Worm (Caenorhabditis elegans) whole organism, young adult: Measurements from ENCODE around the gene try-5.

ENCODE experiments used
- B0336.3 ChIP-seq: fragments of 200-800 bp; sonication (Bioruptor generic); IDR thresholded peaks from 2 replicates; pipeline ENCODE4 v1.3.6; 2022; ENCODE audit warnings: missing genetic modification characterization, missing compliant biosample characterization
- D2030.7 ChIP-seq: fragments of 200-800 bp; sonication (Bioruptor generic); IDR thresholded peaks from 2 replicates; pipeline ENCODE4 v1.3.6; 2022; ENCODE audit warnings: missing genetic modification reagents, missing genetic modification characterization, missing compliant biosample characterization
- F23B12.7 ChIP-seq: sonication (generic microtip); optimal IDR thresholded peaks from 2 replicates; lab custom pipeline; 2017; ENCODE audit warnings: missing genetic modification characterization, mild to moderate bottlenecking, missing compliant biosample characterization, antibody characterized with exemption, moderate library complexity; ENCODE audit not compliant: insufficient read depth
- F33H1.4 ChIP-seq: fragments of 200-800 bp; sonication (Bioruptor generic); IDR thresholded peaks from 2 replicates; pipeline ENCODE4 v1.3.6; 2022; ENCODE audit warnings: missing genetic modification reagents, missing genetic modification characterization, missing compliant biosample characterization
- F39B2.1 ChIP-seq: fragments of 200-800 bp; sonication (Bioruptor generic); IDR thresholded peaks from 2 replicates; pipeline ENCODE4 v1.3.6; 2022; ENCODE audit warnings: missing genetic modification reagents, missing genetic modification characterization, missing compliant biosample characterization
- F52B5.7 ChIP-seq: sonication (generic microtip); optimal IDR thresholded peaks from 2 replicates; lab custom pipeline; 2016; ENCODE audit warnings: mild to moderate bottlenecking, missing genetic modification characterization, missing compliant biosample characterization
- F55B11.4 ChIP-seq: sonication (generic microtip); optimal IDR thresholded peaks from 2 replicates; lab custom pipeline; 2016; ENCODE audit warnings: missing compliant biosample characterization, missing genetic modification characterization, borderline replicate concordance; ENCODE audit not compliant: insufficient read depth
- F57C9.4 ChIP-seq: sonication (generic microtip); optimal IDR thresholded peaks from 2 replicates; lab custom pipeline; 2017; ENCODE audit warnings: mild to moderate bottlenecking, missing genetic modification characterization, missing compliant biosample characterization
- K12H6.12 ChIP-seq: fragments of 200-800 bp; sonication (Bioruptor generic); optimal IDR thresholded peaks from 2 replicates; lab custom pipeline; 2018; ENCODE audit warnings: mild to moderate bottlenecking, missing genetic modification characterization, missing compliant biosample characterization
- T07F8.4 ChIP-seq: sonication (generic microtip); optimal IDR thresholded peaks from 2 replicates; lab custom pipeline; 2016; ENCODE audit warnings: mild to moderate bottlenecking, missing genetic modification characterization, moderate library complexity, missing compliant biosample characterization
- T26A5.8 ChIP-seq: sonication (generic microtip); optimal IDR thresholded peaks from 2 replicates; lab custom pipeline; 2016; ENCODE audit warnings: missing genetic modification characterization, missing compliant biosample characterization
- Y53G8AR.9 ChIP-seq: fragments of 200-800 bp; sonication (Bioruptor generic); conservative IDR thresholded peaks from 2 replicates; pipeline ENCODE4 v1.3.6; 2022; ENCODE audit warnings: missing genetic modification reagents, missing genetic modification characterization, missing compliant biosample characterization
- Y56A3A.18 ChIP-seq: fragments of 200-800 bp; sonication (Bioruptor generic); IDR thresholded peaks from 2 replicates; pipeline ENCODE4 v1.3.6; 2022; ENCODE audit warnings: missing genetic modification reagents, missing genetic modification characterization, missing compliant biosample characterization
- Y95B8A.8 ChIP-seq: fragments of 200-800 bp; sonication (Bioruptor generic); IDR thresholded peaks from 2 replicates; pipeline ENCODE4 v1.3.6; 2022; ENCODE audit warnings: missing genetic modification reagents, missing genetic modification characterization, missing compliant biosample characterization
- ZK185.1 ChIP-seq: sonication (generic microtip); optimal IDR thresholded peaks from 2 replicates; lab custom pipeline; 2016; ENCODE audit warnings: mild to moderate bottlenecking, missing genetic modification characterization, missing compliant biosample characterization; ENCODE audit not compliant: poor library complexity, severe bottlenecking
- akir-1 ChIP-seq: fragments of 200-800 bp; sonication (Bioruptor generic); optimal IDR thresholded peaks from 2 replicates; lab custom pipeline; 2018; ENCODE audit warnings: mild to moderate bottlenecking, missing genetic modification characterization, moderate library complexity, missing compliant biosample characterization
- athp-1 ChIP-seq: sonication (generic microtip); optimal IDR thresholded peaks from 2 replicates; lab custom pipeline; 2017; ENCODE audit warnings: mild to moderate bottlenecking, missing genetic modification characterization, missing compliant biosample characterization
- ceh-100 ChIP-seq: fragments of 200-800 bp; sonication (Bioruptor generic); IDR thresholded peaks from 2 replicates; pipeline ENCODE4 v1.3.6; 2022; ENCODE audit warnings: missing genetic modification reagents, missing genetic modification characterization, missing compliant biosample characterization
- ceh-58 ChIP-seq: fragments of 200-800 bp; sonication (Bioruptor generic); IDR thresholded peaks from 2 replicates; pipeline ENCODE4 v1.3.6; 2022; ENCODE audit warnings: missing genetic modification characterization, missing compliant biosample characterization
- dpl-1 ChIP-seq: fragments of 150-350 bp; optimal IDR thresholded peaks from 2 replicates; lab custom pipeline; 2014; ENCODE audit warnings: missing biosample characterization, missing genetic modification reagents, missing genetic modification characterization
- ekl-4 ChIP-seq: fragments of 200-800 bp; sonication (Bioruptor generic); IDR thresholded peaks from 2 replicates; pipeline ENCODE4 v1.3.6; 2022; ENCODE audit warnings: missing genetic modification reagents, missing genetic modification characterization, missing compliant biosample characterization
- fkh-3 ChIP-seq: sonication (generic microtip); optimal IDR thresholded peaks from 2 replicates; lab custom pipeline; 2016; ENCODE audit warnings: mild to moderate bottlenecking, missing genetic modification characterization, missing compliant biosample characterization
- gei-17 ChIP-seq: fragments of 200-800 bp; sonication (Bioruptor generic); optimal IDR thresholded peaks from 2 replicates; lab custom pipeline; 2018; ENCODE audit warnings: mild to moderate bottlenecking, missing genetic modification characterization, missing compliant biosample characterization
- hmg-1.2 ChIP-seq: fragments of 200-800 bp; sonication (Bioruptor generic); IDR thresholded peaks from 2 replicates; pipeline ENCODE4 v1.3.6; 2022; ENCODE audit warnings: missing genetic modification reagents, missing genetic modification characterization, missing compliant biosample characterization
- hmg-20 ChIP-seq: fragments of 200-800 bp; sonication (Bioruptor generic); IDR thresholded peaks from 2 replicates; pipeline ENCODE4 v1.3.6; 2022; ENCODE audit warnings: missing genetic modification reagents, missing genetic modification characterization, missing compliant biosample characterization
- hsf-1 ChIP-seq: fragments of 200-800 bp; sonication (Bioruptor generic); IDR thresholded peaks from 2 replicates; pipeline ENCODE4 v1.3.6; 2022; ENCODE audit warnings: missing genetic modification reagents, missing genetic modification characterization, missing compliant biosample characterization
- lag-1 ChIP-seq: fragments of 200-800 bp; sonication (Bioruptor generic); IDR thresholded peaks from 2 replicates; pipeline ENCODE4 v1.3.6; 2022; ENCODE audit warnings: missing genetic modification reagents, missing genetic modification characterization, missing compliant biosample characterization
- lin-26 ChIP-seq: fragments of 200-800 bp; sonication (Bioruptor generic); IDR thresholded peaks from 2 replicates; pipeline ENCODE4 v1.3.6; 2022; ENCODE audit warnings: missing genetic modification reagents, missing genetic modification characterization, missing compliant biosample characterization
- lin-40 ChIP-seq: sonication (generic microtip); optimal IDR thresholded peaks from 2 replicates; lab custom pipeline; 2016; ENCODE audit warnings: missing genetic modification characterization, mild to moderate bottlenecking, missing compliant biosample characterization, missing genotype, missing genetic modification reagents
- lsl-1 ChIP-seq: fragments of 200-800 bp; sonication (Bioruptor generic); optimal IDR thresholded peaks from 2 replicates; lab custom pipeline; 2018; ENCODE audit warnings: mild to moderate bottlenecking, missing genetic modification characterization, moderate library complexity, missing compliant biosample characterization
- madf-3 ChIP-seq: fragments of 200-800 bp; sonication (Bioruptor generic); IDR thresholded peaks from 2 replicates; pipeline ENCODE4 v1.3.6; 2022; ENCODE audit warnings: missing genetic modification reagents, missing genetic modification characterization, missing compliant biosample characterization
- madf-6 ChIP-seq: fragments of 200-800 bp; sonication (Bioruptor generic); IDR thresholded peaks from 2 replicates; pipeline ENCODE4 v1.3.6; 2022; ENCODE audit warnings: missing genetic modification reagents, missing genetic modification characterization, missing compliant biosample characterization
- madf-8 ChIP-seq: fragments of 200-800 bp; sonication (Bioruptor generic); conservative IDR thresholded peaks from 2 replicates; pipeline ENCODE4 v1.3.6; 2022; ENCODE audit warnings: missing genetic modification reagents, missing genetic modification characterization, missing compliant biosample characterization
- mxl-1 ChIP-seq: sonication (generic microtip); optimal IDR thresholded peaks from 2 replicates; lab custom pipeline; 2016; ENCODE audit warnings: missing genetic modification characterization, missing compliant biosample characterization
- nfya-1 ChIP-seq: sonication (generic microtip); optimal IDR thresholded peaks from 2 replicates; lab custom pipeline; 2017; ENCODE audit warnings: antibody characterized with exemption, missing compliant biosample characterization, missing genetic modification characterization, borderline replicate concordance; ENCODE audit not compliant: insufficient read depth
- nfya-2 ChIP-seq: fragments of 200-800 bp; sonication (Bioruptor generic); IDR thresholded peaks from 2 replicates; pipeline ENCODE4 v1.3.6; 2022; ENCODE audit warnings: missing genetic modification reagents, missing genetic modification characterization, missing compliant biosample characterization
- pha-4 ChIP-seq: fragments of 150-350 bp; sonication (generic microtip); optimal IDR thresholded peaks from 2 replicates; lab custom pipeline; 2014; ENCODE audit warnings: missing biosample characterization, missing genetic modification reagents, missing genetic modification characterization
- repo-1 ChIP-seq: sonication (generic microtip); optimal IDR thresholded peaks from 2 replicates; lab custom pipeline; 2017; ENCODE audit warnings: mild to moderate bottlenecking, missing genetic modification characterization, missing compliant biosample characterization
- rpc-1 ChIP-seq, 2 experiments: fragments of 150-350 bp in 1 of 2; sonication (generic microtip) in 1 of 2; optimal IDR thresholded peaks; 2 replicates each; lab custom pipeline; 2014 to 2018; ENCODE audit warnings: missing biosample characterization in 1 of 2, missing genetic modification characterization in 1 of 2, missing genetic modification reagents in 1 of 2, missing genotype in 1 of 2
- snpc-1.1 ChIP-seq: sonication (generic microtip); optimal IDR thresholded peaks from 2 replicates; lab custom pipeline; 2017; ENCODE audit warnings: missing genetic modification characterization, mild to moderate bottlenecking, missing compliant biosample characterization, antibody characterized with exemption, moderate library complexity, missing genotype, missing genetic modification reagents; ENCODE audit not compliant: insufficient read depth
- snpc-3.4 ChIP-seq: sonication (generic microtip); optimal IDR thresholded peaks from 2 replicates; lab custom pipeline; 2017; ENCODE audit warnings: missing genetic modification characterization, mild to moderate bottlenecking, missing compliant biosample characterization, antibody characterized with exemption, moderate library complexity, missing genotype, missing genetic modification reagents
- tbx-9 ChIP-seq: sonication (generic microtip); optimal IDR thresholded peaks from 2 replicates; lab custom pipeline; 2016; ENCODE audit warnings: borderline replicate concordance, missing genetic modification characterization, inconsistent platforms, missing compliant biosample characterization
- unc-130 ChIP-seq: sonication (generic microtip); optimal IDR thresholded peaks from 2 replicates; lab custom pipeline; 2016; ENCODE audit warnings: missing genetic modification reagents, missing genetic modification characterization, missing compliant biosample characterization
- zfh-2 ChIP-seq: fragments of 200-800 bp; sonication (Bioruptor generic); conservative IDR thresholded peaks from 2 replicates; pipeline ENCODE4 v1.3.6; 2022; ENCODE audit warnings: missing genetic modification reagents, missing genetic modification characterization, missing compliant biosample characterization
- ztf-18 ChIP-seq: sonication (generic microtip); optimal IDR thresholded peaks from 2 replicates; lab custom pipeline; 2016; ENCODE audit warnings: missing genotype, mild to moderate bottlenecking, missing genetic modification characterization, missing compliant biosample characterization
- ztf-28 ChIP-seq: fragments of 200-800 bp; sonication (Bioruptor generic); IDR thresholded peaks from 2 replicates; pipeline ENCODE4 v1.3.6; 2022; ENCODE audit warnings: missing genetic modification reagents, missing genetic modification characterization, missing compliant biosample characterization

Gene try-5

ce11 chrV:9382538-9383328, 35.9 kb downstream of the try-5 start:
- TF ChIP-seq lag-1 (GFP tag; lab: Robert Waterston, UW) (no peak), B0336.3 (GFP tag; lab: Robert Waterston, UW) (peak; percentile 90), ceh-100 (GFP tag; lab: Robert Waterston, UW) (no peak; the same call in 1 of the 2 replicates), rpc-1 (optimal IDR thresholded peaks at IDR 0.05; lab: Kevin White, UChicago) (no peak), rpc-1 (tag; optimal IDR thresholded peaks at IDR 0.05; lab: Kevin White, UChicago) (peak; percentile 5), Y53G8AR.9 (GFP tag; lab: Robert Waterston, UW) (peak; percentile 85), ztf-28 (GFP tag; lab: Robert Waterston, UW) (0 out of 2 replicates have a peak, but pooled peaks have one; percentile 80), tbx-9 (no peak), akir-1 (GFP tag; lab: Kevin White, UChicago) (no peak), gei-17 (GFP tag; lab: Kevin White, UChicago) (no peak), hmg-1.2 (GFP tag; lab: Robert Waterston, UW) (peak; percentile 67; the same call in 1 of the 2 replicates), nfya-1 (no peak), F57C9.4 (tag; lab: Kevin White, UChicago) (no peak), pha-4 (tag; lab: Kevin White, UChicago) (no peak), ceh-58 (GFP tag; lab: Robert Waterston, UW) (no peak), dpl-1 (peak; percentile 98), zfh-2 (no peak), madf-3 (peak; percentile 92), madf-8 (GFP tag; lab: Robert Waterston, UW) (peak; percentile 100), T26A5.8 (tag; lab: Kevin White, UChicago) (no peak), lin-40 (tag; lab: Kevin White, UChicago) (no peak), unc-130 (GFP tag; lab: Kevin White, UChicago) (peak; percentile 88), F55B11.4 (tag; lab: Kevin White, UChicago) (no peak), snpc-1.1 (tag; lab: Kevin White, UChicago) (peak; percentile 63), fkh-3 (tag; lab: Kevin White, UChicago) (no peak), mxl-1 (no peak), ztf-18 (tag; lab: Kevin White, UChicago) (peak; percentile 97), lin-26 (no peak), repo-1 (tag; lab: Kevin White, UChicago) (no peak), F33H1.4 (GFP tag; lab: Robert Waterston, UW) (peak; percentile 82), madf-6 (GFP tag; lab: Robert Waterston, UW) (peak; percentile 100), ZK185.1 (tag; lab: Kevin White, UChicago) (no peak), Y56A3A.18 (GFP tag; lab: Robert Waterston, UW) (no peak), hsf-1 (peak; percentile 89), snpc-3.4 (tag; lab: Kevin White, UChicago) (peak; percentile 94), hmg-20 (GFP tag; lab: Robert Waterston, UW) (no peak), athp-1 (tag; lab: Kevin White, UChicago) (peak; percentile 50), D2030.7 (GFP tag; lab: Robert Waterston, UW) (peak; percentile 98; the same call in 1 of the 2 replicates), Y95B8A.8 (GFP tag; lab: Robert Waterston, UW) (peak; percentile 91; the same call in 1 of the 2 replicates), F23B12.7 (tag; lab: Kevin White, UChicago) (no peak), ekl-4 (GFP tag; lab: Robert Waterston, UW) (peak; percentile 88), lsl-1 (peak; percentile 89), T07F8.4 (tag; lab: Kevin White, UChicago) (no peak), F39B2.1 (GFP tag; lab: Robert Waterston, UW) (no peak), F52B5.7 (tag; lab: Kevin White, UChicago) (no peak), nfya-2 (no peak), K12H6.12 (tag; lab: Kevin White, UChicago) (no peak)
